Worm (Caenorhabditis elegans): ENCODE data around the gene srx-111.

DNA sequence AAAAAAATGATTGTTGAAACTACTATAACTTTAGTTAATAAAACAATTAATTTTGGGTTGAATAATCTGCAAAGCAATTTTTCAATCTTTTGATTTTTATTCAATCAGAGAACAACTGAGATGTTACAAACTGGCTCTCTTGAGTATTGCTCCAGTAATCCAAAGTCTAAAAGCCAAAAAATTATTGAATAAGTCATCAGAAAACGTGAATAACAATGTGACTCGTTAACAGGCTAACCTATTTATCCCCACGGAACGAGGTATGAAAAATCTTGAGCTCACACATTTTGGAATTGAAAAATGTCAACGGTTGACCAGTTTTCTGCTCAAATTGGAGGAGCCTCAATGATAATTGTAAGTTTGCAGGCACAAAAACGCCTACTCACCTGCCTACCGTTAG is at the start of gene srx-111:
- TF ChIP-seq nhr-11 (tag; optimal IDR thresholded peaks at IDR 0.05): no peak
- TF ChIP-seq fkh-10 (GFP tag; optimal IDR thresholded peaks at IDR 0.05): no peak
- TF ChIP-seq nhr-10 (tag; optimal IDR thresholded peaks at IDR 0.05): no peak
- no peak for TF ChIP-seq fos-1 (tag; optimal IDR thresholded peaks at IDR 0.05)
- no peak for TF ChIP-seq tag-97 (GFP tag; IDR thresholded peaks at IDR 0.05)
- no peak for TF ChIP-seq mdl-1 (tag; optimal IDR thresholded peaks at IDR 0.05)
- no peak for TF ChIP-seq ztf-7 (tag; optimal IDR thresholded peaks at IDR 0.05)
- TF ChIP-seq aly-2 (tag; optimal IDR thresholded peaks at IDR 0.05): no peak
